Fruit fly (Drosophila melanogaster) whole organism, pupa: ENCODE measurements around the gene CG7231.

Experiments used
- CG10348 ChIP-seq: fragments of 200-800 bp; sonication (Bioruptor generic); IDR thresholded peaks from 2 replicates; pipeline ENCODE4 v1.3.6; 2022; ENCODE audit warnings: missing biosample characterization, missing genetic modification characterization
- CG12605 ChIP-seq: fragments of 200-800 bp; sonication (Bioruptor generic); IDR thresholded peaks from 2 replicates; pipeline ENCODE4 v1.3.6; 2022; ENCODE audit warnings: missing biosample characterization, missing genetic modification characterization
- CG13204 ChIP-seq: fragments of 200-800 bp; sonication (Bioruptor generic); optimal IDR thresholded peaks from 2 replicates; lab custom pipeline; 2018; ENCODE audit warnings: missing biosample characterization, mild to moderate bottlenecking, missing genetic modification characterization, moderate library complexity
- CG14655 ChIP-seq: fragments of 200-800 bp; sonication (Bioruptor generic); optimal IDR thresholded peaks from 3 replicates; lab custom pipeline; 2017; ENCODE audit warnings: mild to moderate bottlenecking, missing biosample characterization, missing genetic modification reagents, missing genetic modification characterization
- CG15710 ChIP-seq: fragments of 200-800 bp; sonication (Bioruptor generic); optimal IDR thresholded peaks from 2 replicates; lab custom pipeline; 2018; ENCODE audit warnings: missing biosample characterization, mild to moderate bottlenecking, missing genetic modification characterization, moderate library complexity
- CG17806 ChIP-seq: fragments of 200-800 bp; sonication (Bioruptor generic); optimal IDR thresholded peaks from 2 replicates; lab custom pipeline; 2018; ENCODE audit warnings: missing biosample characterization, mild to moderate bottlenecking, missing genetic modification characterization, moderate library complexity
- CG32121 ChIP-seq: fragments of 200-800 bp; sonication (Bioruptor generic); IDR thresholded peaks from 2 replicates; pipeline ENCODE4 v1.3.6; 2022; ENCODE audit warnings: missing biosample characterization, missing genetic modification characterization
- CG34367 ChIP-seq: fragments of 200-800 bp; sonication (Bioruptor generic); optimal IDR thresholded peaks from 2 replicates; lab custom pipeline; 2018; ENCODE audit warnings: missing biosample characterization, mild to moderate bottlenecking, missing genetic modification characterization
- CG4496 ChIP-seq: fragments of 200-800 bp; sonication (Bioruptor generic); IDR thresholded peaks from 3 replicates; pipeline ENCODE4 v1.3.6; 2022; ENCODE audit warnings: missing biosample characterization, missing genetic modification characterization
- CG8159 ChIP-seq: fragments of 200-800 bp; sonication (Bioruptor generic); optimal IDR thresholded peaks from 3 replicates; lab custom pipeline; 2018; ENCODE audit warnings: missing biosample characterization, mild to moderate bottlenecking, missing genetic modification characterization, moderate library complexity
- CG8301 ChIP-seq: fragments of 200-800 bp; sonication (Bioruptor generic); optimal IDR thresholded peaks from 2 replicates; lab custom pipeline; 2018; ENCODE audit warnings: missing biosample characterization, mild to moderate bottlenecking, missing genetic modification characterization
- CG9948 ChIP-seq: fragments of 200-800 bp; sonication (Bioruptor generic); optimal IDR thresholded peaks from 2 replicates; lab custom pipeline; 2018; ENCODE audit warnings: missing biosample characterization, mild to moderate bottlenecking, missing genetic modification characterization, moderate library complexity
- D1 ChIP-seq: fragments of 200-800 bp; sonication (Bioruptor generic); optimal IDR thresholded peaks from 2 replicates; lab custom pipeline; 2018; ENCODE audit warnings: missing biosample characterization, mild to moderate bottlenecking, missing genetic modification characterization, moderate library complexity
- EcR ChIP-seq: fragments of 200-800 bp; sonication (Bioruptor generic); optimal IDR thresholded peaks from 3 replicates; lab custom pipeline; 2019; ENCODE audit warnings: missing biosample characterization, missing genetic modification characterization, mild to moderate bottlenecking, moderate library complexity, missing genetic modification reagents
- Ets98B ChIP-seq: fragments of 200-800 bp; sonication (Bioruptor generic); IDR thresholded peaks from 2 replicates; pipeline ENCODE4 v1.3.6; 2022; ENCODE audit warnings: missing biosample characterization, missing genetic modification characterization
- Pif1A ChIP-seq: fragments of 200-800 bp; sonication (Bioruptor generic); optimal IDR thresholded peaks from 3 replicates; lab custom pipeline; 2016; ENCODE audit warnings: missing biosample characterization, missing genetic modification characterization
- Pif1B ChIP-seq: fragments of 200-800 bp; sonication (Bioruptor generic); optimal IDR thresholded peaks from 3 replicates; lab custom pipeline; 2016; ENCODE audit warnings: missing biosample characterization, missing genetic modification characterization
- Snoo ChIP-seq: fragments of 200-800 bp; sonication (Bioruptor generic); optimal IDR thresholded peaks from 3 replicates; lab custom pipeline; 2017; ENCODE audit warnings: missing biosample characterization, mild to moderate bottlenecking, missing genetic modification characterization, inconsistent platforms
- fd96Ca ChIP-seq: fragments of 200-800 bp; sonication (Bioruptor generic); IDR thresholded peaks from 3 replicates; pipeline ENCODE4 v1.3.6; 2022; ENCODE audit warnings: missing biosample characterization, missing genetic modification characterization
- gl ChIP-seq: fragments of 200-800 bp; sonication (Bioruptor generic); optimal IDR thresholded peaks from 2 replicates; lab custom pipeline; 2018; ENCODE audit warnings: missing biosample characterization, mild to moderate bottlenecking, missing genetic modification characterization
- rn ChIP-seq: fragments of 200-800 bp; sonication (Bioruptor generic); IDR thresholded peaks from 2 replicates; pipeline ENCODE4 v1.3.6; 2022; ENCODE audit warnings: missing biosample characterization, missing genetic modification characterization

Gene CG7231

DNA sequence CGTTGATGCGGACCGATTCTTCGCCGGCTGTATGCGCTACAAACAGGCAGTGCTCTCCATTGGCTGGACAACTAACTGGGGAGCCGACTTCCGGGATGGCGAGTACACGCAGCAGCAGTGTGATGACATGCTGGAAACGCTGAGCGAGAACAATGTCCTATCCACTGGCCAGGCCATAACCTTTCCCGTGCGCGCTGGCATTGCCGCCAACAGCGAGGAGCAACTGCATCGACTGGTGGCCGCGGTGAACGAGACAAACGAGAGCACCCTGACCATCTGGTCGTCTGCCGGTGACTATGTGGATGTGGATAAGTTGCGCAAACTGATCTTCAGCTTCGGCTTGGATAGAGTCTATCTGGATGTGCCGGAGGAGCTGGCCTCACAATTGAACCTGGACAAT lies 2.5 kb downstream of the CG7231 start:
- TF ChIP-seq CG17806 (tag; lab: Kevin White, UChicago) (no peak), CG9948 (tag; lab: Kevin White, UChicago) (no peak), gl (tag; lab: Kevin White, UChicago) (no peak), CG8301 (tag; lab: Kevin White, UChicago) (no peak), CG32121 (no peak), CG12605 (no peak), CG15710 (no peak), Snoo (tag; lab: Kevin White, UChicago) (no peak), Ets98B (GFP tag; lab: Robert Waterston, UW) (no peak)

DNA sequence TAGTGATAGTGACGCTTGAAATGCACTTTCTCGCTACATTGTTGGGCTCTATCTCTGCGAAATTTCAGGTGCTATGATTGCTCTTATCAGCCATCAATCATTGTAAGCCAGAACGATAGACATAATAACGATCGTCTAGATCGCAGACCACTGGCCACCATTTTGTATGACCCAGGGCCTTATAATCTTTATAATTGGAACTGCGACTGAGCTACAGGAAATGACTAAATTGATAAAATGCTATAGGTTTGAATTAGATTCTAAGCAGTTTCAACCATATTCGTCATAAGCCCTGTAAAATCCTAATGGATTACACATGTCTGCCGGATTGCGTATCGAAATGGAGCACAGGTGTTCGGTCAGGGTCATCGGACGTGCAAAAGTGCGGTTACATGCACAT lies 6.1 kb downstream of the CG7231 start:
- no peak for TF ChIP-seq CG9948 (tag; lab: Kevin White, UChicago)
- no peak for TF ChIP-seq CG13204
- no peak for TF ChIP-seq CG12605
- TF ChIP-seq CG34367 (tag; lab: Kevin White, UChicago): no peak
- no peak for TF ChIP-seq fd96Ca
- no peak for TF ChIP-seq CG17806 (tag; lab: Kevin White, UChicago)
- no peak for TF ChIP-seq Pif1A
- TF ChIP-seq CG8301 (tag; lab: Kevin White, UChicago): no peak
- TF ChIP-seq gl (tag; lab: Kevin White, UChicago): no peak
- TF ChIP-seq Snoo (tag; lab: Kevin White, UChicago): no peak
- TF ChIP-seq Pif1B: no peak
- no peak for TF ChIP-seq CG8159 (tag; lab: Kevin White, UChicago)
- no peak for TF ChIP-seq Ets98B (GFP tag; lab: Robert Waterston, UW)
- no peak for TF ChIP-seq CG15710
- no peak for TF ChIP-seq D1 (tag; lab: Kevin White, UChicago)
- no peak for TF ChIP-seq CG32121
- no peak for TF ChIP-seq CG10348
- TF ChIP-seq rn: no peak
- TF ChIP-seq, all 21 proteins: peak for 0

- TF ChIP-seq CG14655 (no peak), Ets98B (GFP tag; lab: Robert Waterston, UW) (no peak), CG17806 (tag; lab: Kevin White, UChicago) (no peak), CG15710 (no peak), CG34367 (tag; lab: Kevin White, UChicago) (no peak), CG12605 (no peak), fd96Ca (no peak), Pif1B (no peak), CG13204 (no peak), CG8301 (tag; lab: Kevin White, UChicago) (no peak), rn (no peak), CG8159 (tag; lab: Kevin White, UChicago) (no peak), EcR (GFP tag; lab: Kevin White, UChicago) (no peak), Snoo (tag; lab: Kevin White, UChicago) (no peak), Pif1A (no peak), gl (tag; lab: Kevin White, UChicago) (no peak), D1 (tag; lab: Kevin White, UChicago) (no peak)
- TF ChIP-seq, all 21 proteins: peak for 0
Observed at dm6 chr2L:7990720-7991119, 7.0 kb downstream of the CG7231 start.

- TF ChIP-seq CG4496 (GFP tag; lab: Robert Waterston, UW): peak; percentile 64; the same call in 1 of the 3 replicates
- TF ChIP-seq D1 (tag; lab: Kevin White, UChicago): no peak
- TF ChIP-seq EcR (GFP tag; lab: Kevin White, UChicago): peak; percentile 26
- TF ChIP-seq CG12605: no peak
- no peak for TF ChIP-seq gl (tag; lab: Kevin White, UChicago)
- 0 out of 3 replicates have a peak, but pooled peaks have one; percentile 5 for TF ChIP-seq fd96Ca
- no peak for TF ChIP-seq CG13204
- TF ChIP-seq Pif1A: no peak
- no peak for TF ChIP-seq CG14655
- no peak for TF ChIP-seq CG10348
- no peak for TF ChIP-seq rn
- no peak for TF ChIP-seq Pif1B
- TF ChIP-seq CG34367 (tag; lab: Kevin White, UChicago): no peak
- no peak for TF ChIP-seq CG8301 (tag; lab: Kevin White, UChicago)
- peak; percentile 9; the same call in 1 of the 2 replicates for TF ChIP-seq Ets98B (GFP tag; lab: Robert Waterston, UW)
- TF ChIP-seq CG15710: no peak
- TF ChIP-seq Snoo (tag; lab: Kevin White, UChicago): no peak
- no peak for TF ChIP-seq CG8159 (tag; lab: Kevin White, UChicago)
- no peak for TF ChIP-seq CG9948 (tag; lab: Kevin White, UChicago)
- peak; percentile 15; the same call in 1 of the 2 replicates for TF ChIP-seq CG32121
- TF ChIP-seq CG17806 (tag; lab: Kevin White, UChicago): no peak
Observed at dm6 chr2L:7991391-7991876, 7.7 kb downstream of the CG7231 start.

- TF ChIP-seq Ets98B (GFP tag; lab: Robert Waterston, UW) (no peak), CG4496 (GFP tag; lab: Robert Waterston, UW) (no peak), CG8301 (tag; lab: Kevin White, UChicago) (no peak), CG8159 (tag; lab: Kevin White, UChicago) (peak; percentile 1), CG9948 (tag; lab: Kevin White, UChicago) (no peak), D1 (tag; lab: Kevin White, UChicago) (no peak), Pif1B (no peak), EcR (GFP tag; lab: Kevin White, UChicago) (no peak), CG17806 (tag; lab: Kevin White, UChicago) (peak; percentile 8), CG15710 (peak; percentile 34), CG13204 (no peak), CG10348 (no peak), Pif1A (no peak), gl (tag; lab: Kevin White, UChicago) (no peak)
- TF ChIP-seq, all 21 proteins: peak for 3
Observed at dm6 chr2L:7991951-7992350, 8.2 kb downstream of the CG7231 start.

dm6 chr2L:7992654-7993053 lies 8.9 kb downstream of the CG7231 start:
- no peak for TF ChIP-seq CG14655
- TF ChIP-seq Ets98B (GFP tag; lab: Robert Waterston, UW): no peak
- TF ChIP-seq CG8159 (tag; lab: Kevin White, UChicago): no peak
- no peak for TF ChIP-seq CG9948 (tag; lab: Kevin White, UChicago)
- no peak for TF ChIP-seq D1 (tag; lab: Kevin White, UChicago)
